Fruit fly (Drosophila melanogaster): ENCODE measurements around the gene nht.

- peak; percentile 99 for TF ChIP-seq Nf-YB (GFP tag; optimal IDR thresholded peaks at IDR 0.05)
- TF ChIP-seq CG4404 (GFP tag; IDR thresholded peaks at IDR 0.05) = no peak
- no peak for TF ChIP-seq HmgD (GFP tag; optimal IDR thresholded peaks at IDR 0.05)
- peak; percentile 99 for TF ChIP-seq Nf-YC (tag; optimal IDR thresholded peaks at IDR 0.05)
- TF ChIP-seq CG16813 (GFP tag; IDR thresholded peaks at IDR 0.05; ENCODE audit: partially characterized antibody) = no peak
- peak; percentile 56; the same call in 2 of the 4 replicates for TF ChIP-seq Dll (GFP tag; IDR thresholded peaks at IDR 0.05; ENCODE audit: partially characterized antibody)
- no peak for TF ChIP-seq Xbp1 (GFP tag; optimal IDR thresholded peaks at IDR 0.05)
- no peak for TF ChIP-seq CG31388 (GFP tag; optimal IDR thresholded peaks at IDR 0.05)
Measured at dm6 chr2L:15333602-15334080, 14.9 kb upstream of the nht start, which contains the start of gene esg.

All from whole organism, embryonic.